Fruit fly (Drosophila melanogaster) whole organism, wandering third instar larva: ENCODE results near the gene crc.

Source experiments
- Dfd ChIP-seq: fragments of >200 bp; optimal IDR thresholded peaks from 2 replicates; lab custom pipeline; 2017; ENCODE audit warnings: missing biosample characterization, missing genetic modification characterization
- GATAd ChIP-seq: sonication (Bioruptor generic); optimal IDR thresholded peaks from 2 replicates; lab custom pipeline; 2016; ENCODE audit warnings: missing biosample characterization, missing genetic modification characterization
- Hnf4 ChIP-seq: fragments of 200-800 bp; sonication (Bioruptor generic); optimal IDR thresholded peaks from 2 replicates; lab custom pipeline; 2016; ENCODE audit warnings: missing biosample characterization, mild to moderate bottlenecking, missing genetic modification characterization
- Mio ChIP-seq: sonication (Bioruptor generic); optimal IDR thresholded peaks from 2 replicates; lab custom pipeline; 2016; ENCODE audit warnings: missing biosample characterization, missing genetic modification characterization
- OdsH ChIP-seq: fragments of 200-800 bp; sonication (Bioruptor generic); optimal IDR thresholded peaks from 2 replicates; lab custom pipeline; 2016; ENCODE audit warnings: missing biosample characterization, mild to moderate bottlenecking, missing genetic modification characterization
- dsf ChIP-seq: sonication (Bioruptor generic); optimal IDR thresholded peaks from 2 replicates; lab custom pipeline; 2016; ENCODE audit warnings: missing biosample characterization, missing genetic modification characterization, borderline replicate concordance
- ey ChIP-seq: fragments of 200-800 bp; sonication (Bioruptor generic); optimal IDR thresholded peaks from 2 replicates; lab custom pipeline; 2016; ENCODE audit warnings: missing biosample characterization, missing genetic modification characterization
- jim ChIP-seq: fragments of 175-275, 200-325 bp; sonication (Bioruptor generic); optimal IDR thresholded peaks from 2 replicates; lab custom pipeline; 2016; ENCODE audit warnings: missing biosample characterization, mild to moderate bottlenecking, missing genetic modification characterization
- psq ChIP-seq: fragments of 200-800 bp; sonication (Bioruptor generic); optimal IDR thresholded peaks from 3 replicates; lab custom pipeline; 2017; ENCODE audit warnings: missing biosample characterization, mild to moderate bottlenecking, missing genetic modification characterization, moderate library complexity
- sage ChIP-seq: fragments of 200-800 bp; sonication (Bioruptor generic); optimal IDR thresholded peaks from 2 replicates; lab custom pipeline; 2016; ENCODE audit warnings: missing biosample characterization, mild to moderate bottlenecking, missing genetic modification characterization

dm6 chr2L:21289101-21289500 lies 21.6 kb upstream of the crc start:
- TF ChIP-seq Dfd (GFP tag; lab: Kevin White, UChicago) (no peak), GATAd (GFP tag; lab: Kevin White, UChicago) (no peak), Hnf4 (GFP tag; lab: Kevin White, UChicago) (no peak), Mio (GFP tag; lab: Kevin White, UChicago) (no peak), jim (GFP tag; lab: Kevin White, UChicago) (no peak), OdsH (no peak), ey (GFP tag; lab: Kevin White, UChicago) (no peak), psq (no peak), dsf (GFP tag; lab: Kevin White, UChicago) (no peak), sage (GFP tag; lab: Kevin White, UChicago) (no peak)
